Fruit fly (Drosophila melanogaster) whole organism, embryonic: Measurements from ENCODE around the gene CG1532.

Experiments used
- Ada2b ChIP-seq: fragments of 200-800 bp; sonication (Bioruptor generic); IDR thresholded peaks from 2 replicates; pipeline ENCODE4 v1.3.6; 2022; ENCODE audit warnings: missing biosample characterization, missing genetic modification characterization
- CG10654 ChIP-seq: fragments of 200-800 bp; sonication (Bioruptor generic); optimal IDR thresholded peaks from 2 replicates; lab custom pipeline; 2016; ENCODE audit warnings: missing biosample characterization, missing genetic modification characterization
- CG10959 ChIP-seq: fragments of 200-800 bp; sonication (Bioruptor generic); IDR thresholded peaks from 2 replicates; pipeline ENCODE4 v1.3.6; 2022; ENCODE audit warnings: missing biosample characterization, missing genetic modification characterization
- CG11093 ChIP-seq: fragments of 200-800 bp; sonication (Bioruptor generic); IDR thresholded peaks from 3 replicates; pipeline ENCODE4 v1.3.6; 2022; ENCODE audit warnings: missing biosample characterization, missing genetic modification characterization
- CG1233 ChIP-seq: fragments of 200-800 bp; sonication (Bioruptor generic); optimal IDR thresholded peaks from 4 replicates; lab custom pipeline; 2018; ENCODE audit warnings: missing biosample characterization, mild to moderate bottlenecking, missing genetic modification characterization
- CG13624 ChIP-seq: fragments of 200-800 bp; sonication (Bioruptor generic); optimal IDR thresholded peaks from 2 replicates; lab custom pipeline; 2016; ENCODE audit warnings: missing biosample characterization, missing genetic modification characterization
- CG14441 ChIP-seq: fragments of 200-800 bp; sonication (Bioruptor generic); IDR thresholded peaks from 2 replicates; pipeline ENCODE4 v1.3.6; 2022; ENCODE audit warnings: missing biosample characterization, missing genetic modification characterization
- CG17612 ChIP-seq: fragments of 200-800 bp; sonication (Bioruptor generic); IDR thresholded peaks from 2 replicates; pipeline ENCODE4 v1.3.6; 2022; ENCODE audit warnings: missing biosample characterization, missing genetic modification characterization
- CG18599 ChIP-seq: fragments of 200-800 bp; sonication (Bioruptor generic); optimal IDR thresholded peaks from 3 replicates; lab custom pipeline; 2017; ENCODE audit warnings: missing biosample characterization, missing genetic modification characterization, mild to moderate bottlenecking, moderate library complexity, missing genetic modification reagents
- CG32532 ChIP-seq: fragments of 200-800 bp; sonication (Bioruptor generic); IDR thresholded peaks from 2 replicates; pipeline ENCODE4 v1.3.6; 2022; ENCODE audit warnings: missing biosample characterization, missing genetic modification characterization
- CG33213 ChIP-seq: fragments of 200-800 bp; sonication (Bioruptor generic); optimal IDR thresholded peaks from 3 replicates; lab custom pipeline; 2016; ENCODE audit warnings: missing biosample characterization, missing genetic modification characterization
- CG4617 ChIP-seq: fragments of 200-800 bp; sonication (Bioruptor generic); optimal IDR thresholded peaks from 3 replicates; lab custom pipeline; 2016; ENCODE audit warnings: missing biosample characterization, missing genetic modification characterization, borderline replicate concordance
- CHES-1-like ChIP-seq: fragments of 200-800 bp; sonication (Bioruptor generic); optimal IDR thresholded peaks from 2 replicates; lab custom pipeline; 2016; ENCODE audit warnings: missing biosample characterization, missing genetic modification characterization
- Dad ChIP-seq: fragments of 200-800 bp; sonication (Bioruptor generic); optimal IDR thresholded peaks from 3 replicates; lab custom pipeline; 2016; ENCODE audit warnings: missing biosample characterization, missing genetic modification characterization
- Ets65A ChIP-seq: fragments of 200-800 bp; sonication (Bioruptor generic); peaks from one replicate; lab custom pipeline; 2016; ENCODE audit warnings: missing biosample characterization, missing genetic modification characterization
- Fer2 ChIP-seq: fragments of 200-800 bp; sonication (Bioruptor generic); optimal IDR thresholded peaks from 2 replicates; lab custom pipeline; 2018; ENCODE audit warnings: missing biosample characterization, mild to moderate bottlenecking, missing genetic modification characterization, moderate library complexity
- Gug ChIP-seq: fragments of 200-800 bp; sonication (Bioruptor generic); IDR thresholded peaks from 4 replicates; pipeline ENCODE4 v1.3.6; 2022; ENCODE audit warnings: missing biosample characterization, missing genetic modification characterization
- H15 ChIP-seq: fragments of 200-800 bp; sonication (Bioruptor generic); IDR thresholded peaks from 3 replicates; pipeline ENCODE4 v1.3.6; 2022; ENCODE audit warnings: missing biosample characterization, missing genetic modification characterization
- Hand ChIP-seq: fragments of 200-800 bp; sonication (Bioruptor generic); optimal IDR thresholded peaks from 2 replicates; lab custom pipeline; 2017; ENCODE audit warnings: mild to moderate bottlenecking, missing biosample characterization, missing genetic modification reagents, missing genetic modification characterization
- Hey ChIP-seq: fragments of 200-800 bp; sonication (Bioruptor generic); optimal IDR thresholded peaks from 3 replicates; lab custom pipeline; 2018; ENCODE audit warnings: missing biosample characterization, mild to moderate bottlenecking, missing genetic modification characterization
- HmgD ChIP-seq: fragments of 200-800 bp; sonication (Bioruptor generic); optimal IDR thresholded peaks from 3 replicates; lab custom pipeline; 2016; ENCODE audit warnings: missing biosample characterization, missing genetic modification characterization
- Jarid2 ChIP-seq: fragments of 200-800 bp; sonication (Bioruptor generic); optimal IDR thresholded peaks from 3 replicates; lab custom pipeline; 2017; ENCODE audit warnings: mild to moderate bottlenecking, missing biosample characterization, missing genetic modification reagents, missing genetic modification characterization
- Max ChIP-seq: fragments of 200-800 bp; sonication (Bioruptor generic); optimal IDR thresholded peaks from 2 replicates; lab custom pipeline; 2016; ENCODE audit warnings: missing biosample characterization, mild to moderate bottlenecking, missing genetic modification characterization
- Med ChIP-seq: fragments of 200-800 bp; sonication (Bioruptor generic); peaks from one replicate; lab custom pipeline; 2016; ENCODE audit warnings: missing biosample characterization, missing genetic modification characterization, mild to moderate bottlenecking, inconsistent platforms, moderate library complexity
- Nf-YA ChIP-seq: fragments of 200-800 bp; sonication (Bioruptor generic); IDR thresholded peaks from 2 replicates; pipeline ENCODE4 v1.3.6; 2022; ENCODE audit warnings: missing biosample characterization, missing genetic modification characterization
- ase ChIP-seq: fragments of 200-800 bp; sonication (Bioruptor generic); IDR thresholded peaks from 3 replicates; pipeline ENCODE4 v1.3.6; 2022; ENCODE audit warnings: missing biosample characterization, missing genetic modification characterization
- az2 ChIP-seq: fragments of 200-800 bp; sonication (Bioruptor generic); optimal IDR thresholded peaks from 3 replicates; lab custom pipeline; 2016; ENCODE audit warnings: missing biosample characterization, missing genetic modification characterization
- bab2 ChIP-seq: fragments of 200-800 bp; sonication (Bioruptor generic); optimal IDR thresholded peaks from 2 replicates; lab custom pipeline; 2016; ENCODE audit warnings: missing biosample characterization, missing genetic modification characterization
- cad ChIP-seq: fragments of >200 bp; optimal IDR thresholded peaks from 2 replicates; lab custom pipeline; 2017; ENCODE audit warnings: missing biosample characterization, missing genetic modification characterization
- chinmo ChIP-seq: fragments of 200-800 bp; sonication (Bioruptor generic); IDR thresholded peaks from 4 replicates; pipeline ENCODE4 v1.3.6; 2022; ENCODE audit warnings: missing biosample characterization, missing genetic modification characterization; ENCODE audit not compliant: partially characterized antibody
- chn ChIP-seq: fragments of 200-800 bp; sonication (Bioruptor generic); optimal IDR thresholded peaks from 2 replicates; lab custom pipeline; 2016; ENCODE audit warnings: missing biosample characterization, missing genetic modification characterization
- crp ChIP-seq, 2 experiments: fragments of 200-800 bp; sonication (Bioruptor generic); optimal IDR thresholded peaks; 2 replicates in 1 of 2; 3 replicates in 1 of 2; lab custom pipeline; 2017; ENCODE audit warnings: missing biosample characterization in 2 of 2, missing genetic modification characterization in 2 of 2, mild to moderate bottlenecking in 1 of 2, moderate library complexity in 1 of 2
- danr ChIP-seq: fragments of 200-800 bp; sonication (Bioruptor generic); IDR thresholded peaks from 2 replicates; pipeline ENCODE4 v1.3.6; 2022; ENCODE audit warnings: missing biosample characterization, missing genetic modification characterization
- dimm ChIP-seq: fragments of 200-800 bp; sonication (Bioruptor generic); IDR thresholded peaks from 2 replicates; pipeline ENCODE4 v1.3.6; 2022; ENCODE audit warnings: missing biosample characterization, missing genetic modification characterization
- disco-r ChIP-seq: fragments of 200-800 bp; sonication (Bioruptor generic); optimal IDR thresholded peaks from 2 replicates; lab custom pipeline; 2016; ENCODE audit warnings: missing biosample characterization, missing genetic modification characterization
- ewg ChIP-seq: fragments of 200-800 bp; sonication (Bioruptor generic); optimal IDR thresholded peaks from 3 replicates; lab custom pipeline; 2017; ENCODE audit warnings: mild to moderate bottlenecking, missing biosample characterization, missing genetic modification reagents, missing genetic modification characterization
- gro ChIP-seq: fragments of 200-800 bp; sonication (Bioruptor generic); optimal IDR thresholded peaks from 2 replicates; lab custom pipeline; 2016; ENCODE audit warnings: missing biosample characterization, missing genetic modification characterization
- her ChIP-seq: fragments of 200-800 bp; sonication (Bioruptor generic); optimal IDR thresholded peaks from 2 replicates; lab custom pipeline; 2016; ENCODE audit warnings: missing biosample characterization, missing genetic modification characterization
- ind ChIP-seq: fragments of 200-800 bp; sonication (Bioruptor generic); optimal IDR thresholded peaks from 3 replicates; lab custom pipeline; 2016; ENCODE audit warnings: missing biosample characterization, missing genetic modification characterization
- jumu ChIP-seq: fragments of 200-800 bp; sonication (Bioruptor generic); optimal IDR thresholded peaks from 3 replicates; lab custom pipeline; 2016; ENCODE audit warnings: missing biosample characterization, missing genetic modification characterization
- nerfin-2 ChIP-seq: fragments of 200-800 bp; sonication (Bioruptor generic); IDR thresholded peaks from 2 replicates; pipeline ENCODE4 v1.3.6; 2022; ENCODE audit warnings: missing biosample characterization, missing genetic modification characterization; ENCODE audit not compliant: partially characterized antibody
- pita ChIP-seq: fragments of 200-800 bp; sonication (Bioruptor generic); optimal IDR thresholded peaks from 2 replicates; lab custom pipeline; 2017; ENCODE audit warnings: missing biosample characterization, mild to moderate bottlenecking, missing genetic modification characterization
- prd ChIP-seq, 3 experiments: fragments of >200 bp in 2 of 3; fragments of 200-800 bp in 1 of 3; sonication (Bioruptor generic) in 1 of 3; optimal IDR thresholded peaks in 2 of 3; IDR thresholded peaks in 1 of 3; 2 replicates in 2 of 3; 3 replicates in 1 of 3; pipeline versions ENCODE4 v1.3.6 to Lab custom; 2017 to 2022; ENCODE audit warnings: missing biosample characterization in 1 of 3, missing genetic modification characterization in 1 of 3
- ro ChIP-seq: fragments of 200-800 bp; sonication (Bioruptor generic); IDR thresholded peaks from 2 replicates; pipeline ENCODE4 v1.3.6; 2022; ENCODE audit warnings: missing biosample characterization, missing genetic modification characterization
- scrt ChIP-seq: fragments of 200-800 bp; sonication (Bioruptor generic); optimal IDR thresholded peaks from 2 replicates; lab custom pipeline; 2018; ENCODE audit warnings: missing biosample characterization, mild to moderate bottlenecking, missing genetic modification characterization, moderate library complexity
- tap ChIP-seq: fragments of 200-800 bp; optimal IDR thresholded peaks from 3 replicates; lab custom pipeline; 2019; ENCODE audit warnings: missing biosample characterization, mild to moderate bottlenecking, missing genetic modification characterization, moderate library complexity
- trh ChIP-seq: fragments of 200-800 bp; sonication (Bioruptor generic); optimal IDR thresholded peaks from 2 replicates; lab custom pipeline; 2016; ENCODE audit warnings: missing biosample characterization, missing genetic modification characterization
- tx ChIP-seq: fragments of 200-800 bp; sonication (Bioruptor generic); optimal IDR thresholded peaks from 2 replicates; lab custom pipeline; 2016; ENCODE audit warnings: missing biosample characterization, missing genetic modification characterization
- vfl ChIP-seq: fragments of 200-800 bp; sonication (Bioruptor generic); optimal IDR thresholded peaks from 2 replicates; lab custom pipeline; 2016; ENCODE audit warnings: missing biosample characterization, missing genetic modification characterization
- z ChIP-seq: fragments of 200-800 bp; sonication (Bioruptor generic); IDR thresholded peaks from 3 replicates; pipeline ENCODE4 v1.3.6; 2022; ENCODE audit warnings: missing biosample characterization, missing genetic modification characterization

CG1532 gene

dm6 chrX:21053849-21054581 lies 25.9 kb upstream of the CG1532 start, which contains the start of the genes Stt3A and bves (continued):
- TF ChIP-seq Hand (peak; percentile 99), chinmo (GFP tag; lab: Robert Waterston, UW) (peak; percentile 75; the same call in 1 of the 4 replicates), prd (optimal IDR thresholded peaks at IDR 0.05; lab: Kevin White, UChicago) (no peak), prd (GFP tag; IDR thresholded peaks at IDR 0.05; lab: Robert Waterston, UW) (peak; percentile 98), tx (GFP tag; lab: Kevin White, UChicago) (peak; percentile 98), CG14441 (peak; percentile 97), chn (peak; percentile 99), ro (GFP tag; lab: Robert Waterston, UW) (peak; percentile 92), CHES-1-like (peak; percentile 99), ase (GFP tag; lab: Robert Waterston, UW) (peak; percentile 96), Fer2 (peak; percentile 90), Nf-YA (GFP tag; lab: Robert Waterston, UW) (peak; percentile 95), CG32532 (peak; percentile 98), CG11093 (GFP tag; lab: Robert Waterston, UW) (peak; percentile 94), H15 (GFP tag; lab: Robert Waterston, UW) (peak; percentile 93), ind (GFP tag; lab: Kevin White, UChicago) (peak; percentile 97), pita (GFP tag; lab: Kevin White, UChicago) (no peak), Ets65A (GFP tag; lab: Kevin White, UChicago) (peak; percentile 100), CG1233 (peak; percentile 97), jumu (GFP tag; lab: Kevin White, UChicago) (peak; percentile 98), z (GFP tag; lab: Robert Waterston, UW) (peak; percentile 51; the same call in 1 of the 3 replicates), CG18599 (GFP tag; lab: Kevin White, UChicago) (peak; percentile 99), bab2 (peak; percentile 98), dimm (peak; percentile 91), CG10654 (GFP tag; lab: Kevin White, UChicago) (peak; percentile 98), CG17612 (peak; percentile 86), Ada2b (GFP tag; lab: Robert Waterston, UW) (peak; percentile 97), CG13624 (GFP tag; lab: Kevin White, UChicago) (peak; percentile 99), cad (GFP tag; lab: Kevin White, UChicago) (no peak), ewg (GFP tag; lab: Kevin White, UChicago) (peak; percentile 96), az2 (GFP tag; lab: Kevin White, UChicago) (peak; percentile 99), Max (GFP tag; lab: Kevin White, UChicago) (peak; percentile 97), crp (GFP tag; optimal IDR thresholded peaks at IDR 0.05; lab: Kevin White, UChicago) (peak; percentile 40 to 80), vfl (GFP tag; lab: Kevin White, UChicago) (peak; percentile 97), Med (peak; percentile 100), tap (peak; percentile 98), Hey (tag; lab: Kevin White, UChicago) (peak; percentile 90), gro (peak; percentile 99), CG10959 (GFP tag; lab: Robert Waterston, UW) (peak; percentile 96), scrt (GFP tag; lab: Kevin White, UChicago) (peak; percentile 96), CG33213 (GFP tag; lab: Kevin White, UChicago) (peak; percentile 98), nerfin-2 (GFP tag; lab: Robert Waterston, UW) (peak; percentile 81), Dad (peak; percentile 98), CG4617 (peak; percentile 95), disco-r (GFP tag; lab: Kevin White, UChicago) (peak; percentile 98), danr (peak; percentile 95), trh (peak; percentile 94), Gug (GFP tag; lab: Robert Waterston, UW) (peak; percentile 94), Jarid2 (GFP tag; lab: Kevin White, UChicago) (peak; percentile 90), HmgD (GFP tag; lab: Kevin White, UChicago) (peak; percentile 96), her (GFP tag; lab: Kevin White, UChicago) (peak; percentile 97)
